Worm (Caenorhabditis elegans): ENCODE results near the gene nlp-45.
A peak's percentile ranks its signal among the peaks of the same experiment; 100 is the strongest.

Gene nlp-45

DNA sequence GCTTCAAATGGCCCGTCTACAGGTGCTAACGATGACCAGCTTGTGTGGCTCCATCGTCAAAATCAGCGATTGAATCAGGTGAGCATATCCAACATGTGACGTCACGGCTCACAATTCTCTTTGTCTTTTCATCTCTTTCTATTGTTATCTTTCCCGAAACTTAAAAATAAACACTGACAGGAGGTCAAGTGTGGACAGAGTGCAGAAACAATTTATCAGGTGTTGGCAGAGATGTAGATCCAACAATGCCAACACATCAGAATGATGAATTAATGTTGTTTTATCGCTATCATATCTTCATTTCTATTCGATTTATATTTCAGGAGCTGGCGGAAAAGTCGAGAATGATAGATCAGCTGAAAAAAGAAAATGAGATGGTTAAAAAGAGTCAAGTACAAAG, 9.9 kb upstream of the nlp-45 start (continued):
- TF ChIP-seq jun-1 (tag; optimal IDR thresholded peaks at IDR 0.05): no peak
- no peak for TF ChIP-seq lin-35 (GFP tag; optimal IDR thresholded peaks at IDR 0.05)
- TF ChIP-seq ztf-11 (tag; optimal IDR thresholded peaks at IDR 0.05): no peak
- TF ChIP-seq ceh-90 (tag; optimal IDR thresholded peaks at IDR 0.05): no peak
- TF ChIP-seq nhr-85 (tag): no peak
- TF ChIP-seq efl-1 (optimal IDR thresholded peaks at IDR 0.05): no peak
- TF ChIP-seq efl-1 (GFP tag; optimal IDR thresholded peaks at IDR 0.05 in 1 of 2): no peak
- no peak for TF ChIP-seq dsc-1 (tag; optimal IDR thresholded peaks at IDR 0.05)
- no peak for TF ChIP-seq elt-2 (tag; optimal IDR thresholded peaks at IDR 0.05)
- TF ChIP-seq fkh-8 (tag; optimal IDR thresholded peaks at IDR 0.05): no peak
- no peak for TF ChIP-seq nhr-90 (tag; optimal IDR thresholded peaks at IDR 0.05; ENCODE audit: poor library complexity)
- no peak for TF ChIP-seq lin-15B (tag; optimal IDR thresholded peaks at IDR 0.05)
- no peak for TF ChIP-seq pax-3 (tag; optimal IDR thresholded peaks at IDR 0.05)
- no peak for TF ChIP-seq unc-62 (GFP tag; optimal IDR thresholded peaks at IDR 0.05)
- TF ChIP-seq blmp-1 (tag; optimal IDR thresholded peaks at IDR 0.05): no peak
- no peak for TF ChIP-seq Y116A8C.19 (tag; optimal IDR thresholded peaks at IDR 0.05; ENCODE audit: borderline replicate concordance)
- TF ChIP-seq ceh-88 (GFP tag; IDR thresholded peaks at IDR 0.05): no peak
- TF ChIP-seq fos-1 (tag; optimal IDR thresholded peaks at IDR 0.05): no peak
- no peak for TF ChIP-seq aha-1 (tag; optimal IDR thresholded peaks at IDR 0.05)
- TF ChIP-seq skn-1 (tag; optimal IDR thresholded peaks at IDR 0.05): no peak
- no peak for TF ChIP-seq ama-1 (optimal IDR thresholded peaks at IDR 0.05)
- TF ChIP-seq nhr-76 (tag; optimal IDR thresholded peaks at IDR 0.05): no peak
- no peak for TF ChIP-seq snu-23 (GFP tag; optimal IDR thresholded peaks at IDR 0.05)
- TF ChIP-seq nhr-84 (tag; optimal IDR thresholded peaks at IDR 0.05): no peak
- no peak for TF ChIP-seq dpl-1 (GFP tag; optimal IDR thresholded peaks at IDR 0.05)
- no peak for TF ChIP-seq C04F5.9 (tag; optimal IDR thresholded peaks at IDR 0.05)
- TF ChIP-seq fkh-10 (GFP tag; optimal IDR thresholded peaks at IDR 0.05): no peak
- no peak for TF ChIP-seq nhr-11 (tag; optimal IDR thresholded peaks at IDR 0.05)
- no peak for TF ChIP-seq hlh-4 (tag; optimal IDR thresholded peaks at IDR 0.05)
- TF ChIP-seq unc-98 (GFP tag; IDR thresholded peaks at IDR 0.05): no peak
- peak; percentile 72 for TF ChIP-seq lin-39 (tag; optimal IDR thresholded peaks at IDR 0.05)
- no peak for TF ChIP-seq unc-30 (tag; optimal IDR thresholded peaks at IDR 0.05)
- TF ChIP-seq unc-130 (tag; optimal IDR thresholded peaks at IDR 0.05): no peak
- TF ChIP-seq mef-2 (tag; optimal IDR thresholded peaks at IDR 0.05): peak; percentile 88
- no peak for TF ChIP-seq ceh-8 (GFP tag; optimal IDR thresholded peaks at IDR 0.05)
- TF ChIP-seq alr-1 (tag; optimal IDR thresholded peaks at IDR 0.05; ENCODE audit: borderline replicate concordance): no peak
- TF ChIP-seq ces-1 (GFP tag; optimal IDR thresholded peaks at IDR 0.05): no peak
- no peak for TF ChIP-seq elt-3 (tag; optimal IDR thresholded peaks at IDR 0.05)
- peak; percentile 42 to 61 for TF ChIP-seq lsy-2 (tag; optimal IDR thresholded peaks at IDR 0.05)
- TF ChIP-seq nhr-12 (tag; optimal IDR thresholded peaks at IDR 0.05): no peak
- no peak for TF ChIP-seq grh-1 (GFP tag; IDR thresholded peaks at IDR 0.05)
- no peak for TF ChIP-seq fkh-4 (tag; optimal IDR thresholded peaks at IDR 0.05; ENCODE audit: borderline replicate concordance)
- TF ChIP-seq nhr-71 (tag; optimal IDR thresholded peaks at IDR 0.05): peak; percentile 85
- no peak for TF ChIP-seq pqm-1 (tag; optimal IDR thresholded peaks at IDR 0.05)
- TF ChIP-seq pag-3 (tag; optimal IDR thresholded peaks at IDR 0.05; ENCODE audit: borderline replicate concordance, insufficient read depth): peak; percentile 3
- TF ChIP-seq aly-2 (tag; optimal IDR thresholded peaks at IDR 0.05): no peak
- peak; percentile 43 for TF ChIP-seq ztf-4 (tag; optimal IDR thresholded peaks at IDR 0.05)
- no peak for TF ChIP-seq egl-27 (tag; optimal IDR thresholded peaks at IDR 0.05)

Data from whole organism, L1 larva.